Worm (Caenorhabditis elegans): ENCODE results near the gene srw-86.

The srw-86 gene

DNA sequence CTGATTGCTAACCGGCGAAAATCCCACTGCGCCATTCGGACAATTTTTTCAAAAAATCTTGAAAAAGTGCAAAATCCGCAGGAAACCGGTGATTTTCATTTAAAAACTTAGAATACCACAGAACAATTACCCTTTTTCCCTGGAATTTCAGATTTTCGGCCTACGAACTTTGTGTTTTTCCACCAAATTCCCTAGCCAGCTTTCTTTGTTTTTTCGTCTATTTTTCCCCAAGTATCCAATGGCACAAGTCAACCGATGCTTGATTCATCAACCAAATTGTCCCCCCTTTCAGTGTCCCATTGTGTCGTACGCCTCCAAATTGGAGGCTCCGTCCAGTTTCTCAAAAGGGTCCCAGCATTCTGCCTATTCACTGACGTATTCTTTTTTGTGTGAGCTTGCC, 30.3 kb downstream of the srw-86 start, which contains the start of gene Y43F8A.1:
Gene Y43F8A.1 (plus strand): TSS at position 301 of the 400 bp plus-strand sequence.
- TF ChIP-seq lin-39 (tag; optimal IDR thresholded peaks at IDR 0.05) (no peak), nhr-43 (tag; optimal IDR thresholded peaks at IDR 0.05; ENCODE audit: poor library complexity, severe bottlenecking) (no peak), pqm-1 (tag; optimal IDR thresholded peaks at IDR 0.05) (no peak)

DNA sequence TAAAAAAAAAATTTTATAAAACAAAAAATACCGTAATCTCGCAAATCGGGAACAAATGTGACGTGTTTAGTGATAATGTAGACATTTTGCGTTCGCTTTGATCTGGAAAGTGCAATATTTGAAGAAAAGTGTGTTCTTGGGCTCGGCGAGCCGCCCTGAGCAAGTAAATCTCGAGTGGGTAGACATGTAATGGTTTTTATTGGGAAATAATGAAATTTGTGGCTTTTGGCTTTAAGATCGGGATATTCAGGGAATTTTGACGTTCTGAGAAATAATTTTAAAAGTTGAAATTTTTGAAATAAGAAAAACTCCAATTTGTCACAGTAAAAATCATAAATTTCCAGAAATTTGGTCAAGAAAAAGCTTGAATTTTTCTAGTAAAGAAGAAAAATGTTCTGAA, 38.0 kb downstream of the srw-86 start, which contains the start of gene C14B4.2:
Gene C14B4.2 (minus strand): TSS at position 101 of the 400 bp plus-strand sequence.
- no peak for TF ChIP-seq ama-1 (optimal IDR thresholded peaks at IDR 0.05)
- no peak for TF ChIP-seq ceh-28 (tag; optimal IDR thresholded peaks at IDR 0.05)

DNA sequence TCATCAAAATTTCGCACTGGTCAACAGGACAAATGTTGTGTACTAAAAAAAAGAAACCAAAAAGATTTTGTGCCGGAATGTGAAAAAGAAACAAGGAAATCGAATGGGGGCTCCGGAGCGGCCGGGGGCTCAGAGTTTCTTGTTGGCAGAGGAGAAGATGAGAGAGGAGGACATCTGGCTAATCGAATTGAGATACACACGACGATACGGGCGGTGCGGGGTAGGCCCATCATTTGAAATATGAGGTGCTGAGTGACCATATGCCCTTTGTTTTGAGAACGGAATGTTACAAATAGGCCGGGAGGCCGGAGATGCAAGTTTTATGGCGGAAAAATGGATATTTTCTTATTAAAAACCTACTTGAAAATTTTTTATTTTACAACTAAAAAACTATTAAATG, 42.5 kb downstream of the srw-86 start:
- TF ChIP-seq nhr-237 (tag; optimal IDR thresholded peaks at IDR 0.05) = no peak
- TF ChIP-seq nfya-1 (tag; optimal IDR thresholded peaks at IDR 0.05; ENCODE audit: insufficient read depth) = peak; percentile 3
- TF ChIP-seq mdl-1 (tag; optimal IDR thresholded peaks at IDR 0.05) = no peak
- TF ChIP-seq ceh-82 (tag; optimal IDR thresholded peaks at IDR 0.05) = no peak
- no peak for TF ChIP-seq tbx-2 (tag; optimal IDR thresholded peaks at IDR 0.05)
- TF ChIP-seq nhr-77 (tag; optimal IDR thresholded peaks at IDR 0.05) = no peak
- TF ChIP-seq lin-39 (tag; optimal IDR thresholded peaks at IDR 0.05) = peak; percentile 37
- TF ChIP-seq daf-12 (tag; optimal IDR thresholded peaks at IDR 0.05) = no peak
- no peak for TF ChIP-seq ztf-4 (tag; optimal IDR thresholded peaks at IDR 0.05)

DNA sequence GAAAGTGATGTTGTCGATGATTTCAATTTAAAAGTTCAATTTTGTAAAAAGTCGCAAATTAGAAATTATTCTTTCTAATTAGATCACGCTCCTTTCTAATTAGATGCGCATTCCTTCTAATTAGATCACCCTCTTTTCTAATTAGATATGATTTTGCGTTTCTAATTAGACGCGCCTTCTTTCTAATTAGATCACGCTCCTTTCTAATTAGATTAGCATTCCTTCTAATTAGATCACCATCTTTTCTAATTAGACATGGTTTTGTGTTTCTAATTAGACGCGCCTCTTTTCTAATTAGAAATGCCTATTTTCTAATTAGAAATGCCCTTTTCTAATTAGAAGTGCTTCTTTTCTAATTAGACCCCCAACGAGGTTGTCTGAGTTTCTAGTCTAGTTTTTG, 43.8 kb downstream of the srw-86 start:
- TF ChIP-seq nhr-23 (tag; optimal IDR thresholded peaks at IDR 0.05) (no peak), tbx-2 (tag; optimal IDR thresholded peaks at IDR 0.05) (no peak), elt-1 (tag; optimal IDR thresholded peaks at IDR 0.05) (no peak), ceh-82 (tag; optimal IDR thresholded peaks at IDR 0.05) (no peak), pha-4 (tag; optimal IDR thresholded peaks at IDR 0.05) (no peak), daf-12 (tag; optimal IDR thresholded peaks at IDR 0.05) (no peak), unc-62 (GFP tag; optimal IDR thresholded peaks at IDR 0.05) (no peak), ama-1 (optimal IDR thresholded peaks at IDR 0.05) (no peak), egl-27 (tag; optimal IDR thresholded peaks at IDR 0.05) (no peak), sea-2 (GFP tag; optimal IDR thresholded peaks at IDR 0.05) (no peak), ceh-28 (tag; optimal IDR thresholded peaks at IDR 0.05) (no peak), nhr-11 (tag; optimal IDR thresholded peaks at IDR 0.05) (no peak), elt-3 (tag; optimal IDR thresholded peaks at IDR 0.05) (no peak), R02D3.7 (tag; optimal IDR thresholded peaks at IDR 0.05) (no peak), lin-39 (tag; optimal IDR thresholded peaks at IDR 0.05) (no peak), ceh-16 (tag; optimal IDR thresholded peaks at IDR 0.05) (no peak), fos-1 (tag; optimal IDR thresholded peaks at IDR 0.05) (no peak), nhr-12 (tag; optimal IDR thresholded peaks at IDR 0.05) (no peak), nhr-43 (tag; optimal IDR thresholded peaks at IDR 0.05; ENCODE audit: poor library complexity, severe bottlenecking) (no peak)

DNA sequence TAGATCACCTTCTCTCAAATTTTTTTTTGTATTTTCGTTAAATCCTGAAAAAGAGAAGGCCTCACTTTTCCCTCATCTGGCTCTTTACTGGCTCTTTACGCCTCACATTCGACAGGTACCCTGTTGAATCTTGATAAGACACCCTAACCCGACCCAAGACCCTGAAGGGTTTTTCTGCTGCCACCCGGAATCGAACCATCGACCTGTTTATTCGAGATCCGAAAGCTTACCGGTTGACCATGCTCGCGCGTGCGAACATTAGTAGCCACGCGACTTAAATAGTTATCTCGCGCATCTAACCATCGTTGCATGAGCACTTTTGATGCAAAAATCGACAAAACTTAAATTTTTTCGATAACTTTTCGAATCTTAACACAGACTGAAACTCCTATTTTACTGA, 45.3 kb downstream of the srw-86 start:
- no peak for TF ChIP-seq nhr-77 (tag; optimal IDR thresholded peaks at IDR 0.05)
- no peak for TF ChIP-seq nhr-25 (tag; optimal IDR thresholded peaks at IDR 0.05)
- TF ChIP-seq nhr-23 (tag; optimal IDR thresholded peaks at IDR 0.05) = no peak
- TF ChIP-seq elt-1 (tag; optimal IDR thresholded peaks at IDR 0.05) = no peak
- no peak for TF ChIP-seq unc-39 (tag; optimal IDR thresholded peaks at IDR 0.05)
- no peak for TF ChIP-seq nfya-1 (tag; optimal IDR thresholded peaks at IDR 0.05; ENCODE audit: insufficient read depth)
- TF ChIP-seq lsy-12 (tag; optimal IDR thresholded peaks at IDR 0.05) = no peak

DNA sequence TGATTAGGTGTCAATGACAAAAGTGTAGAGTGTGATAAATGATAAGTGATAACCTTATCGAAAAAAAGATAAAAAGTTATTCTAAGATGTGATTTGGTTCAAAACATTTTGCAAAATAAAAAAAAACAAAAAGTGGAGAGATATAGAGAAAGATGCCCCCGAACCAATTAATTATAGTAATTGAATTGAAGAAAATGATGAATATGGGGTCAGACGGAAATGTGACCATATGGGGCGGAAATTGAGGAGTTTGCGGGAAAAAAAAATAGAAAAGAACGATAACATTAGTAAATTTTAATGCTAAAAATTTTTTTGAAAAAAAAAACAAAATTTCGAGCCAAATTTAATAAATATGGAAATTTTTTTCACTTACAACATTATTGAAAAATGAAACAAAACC, 46.0 kb downstream of the srw-86 start:
- no peak for TF ChIP-seq tbx-2 (tag; optimal IDR thresholded peaks at IDR 0.05)

DNA sequence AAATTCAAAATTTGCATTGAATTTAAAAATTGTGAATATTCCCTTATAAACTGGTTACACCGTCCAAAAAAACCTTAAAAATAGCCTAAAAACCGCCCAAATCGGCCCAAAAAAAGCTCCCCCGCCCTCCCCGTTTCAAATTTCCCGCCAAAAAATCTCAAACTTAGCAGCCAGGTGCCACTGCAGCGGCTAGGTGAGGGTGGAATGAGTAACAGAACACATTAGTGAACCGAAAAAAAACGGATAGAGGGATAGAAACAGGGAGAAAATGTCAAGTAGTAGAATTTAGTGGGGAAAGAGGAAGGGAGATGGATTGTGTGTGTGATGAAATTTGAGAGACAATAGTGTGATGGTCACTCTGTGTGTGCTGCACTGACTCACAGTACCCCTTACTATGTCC, 48.6 kb downstream of the srw-86 start:
- TF ChIP-seq egl-27 (tag; optimal IDR thresholded peaks at IDR 0.05) = no peak

All from whole organism, L3 larva.